Worm (Caenorhabditis elegans) whole organism, L1 larva: Measurements from ENCODE around the gene F10E9.10.

ENCODE experiments used
- C04F5.9 ChIP-seq: sonication (generic microtip); optimal IDR thresholded peaks from 2 replicates; lab custom pipeline; 2016; ENCODE audit warnings: missing genetic modification characterization, missing compliant biosample characterization
- C16A3.4 ChIP-seq: fragments of 150-350 bp; optimal IDR thresholded peaks from 2 replicates; lab custom pipeline; 2014; ENCODE audit warnings: missing biosample characterization, missing genetic modification characterization
- C34B4.2 ChIP-seq: sonication (generic microtip); optimal IDR thresholded peaks from 2 replicates; lab custom pipeline; 2017; ENCODE audit warnings: mild to moderate bottlenecking, missing genetic modification characterization, missing compliant biosample characterization
- F16B12.6 ChIP-seq: fragments of 150-350 bp; optimal IDR thresholded peaks from 2 replicates; lab custom pipeline; 2014; ENCODE audit warnings: missing biosample characterization, missing genetic modification characterization
- alr-1 ChIP-seq: fragments of 200-800 bp; sonication (Bioruptor generic); optimal IDR thresholded peaks from 2 replicates; lab custom pipeline; 2018; ENCODE audit warnings: borderline replicate concordance, mild to moderate bottlenecking, missing genetic modification characterization, missing compliant biosample characterization
- ceh-8 ChIP-seq: fragments of 200-800 bp; sonication (Bioruptor generic); optimal IDR thresholded peaks from 2 replicates; lab custom pipeline; 2018; ENCODE audit warnings: mild to moderate bottlenecking, missing genetic modification characterization, moderate library complexity, missing compliant biosample characterization
- ceh-82 ChIP-seq, 3 experiments: fragments of 150-350 bp in 1 of 3; sonication (generic microtip) in 2 of 3; optimal IDR thresholded peaks; 2 replicates each; lab custom pipeline; 2014 to 2017; ENCODE audit warnings: missing biosample characterization in 3 of 3, missing genetic modification characterization in 3 of 3
- ceh-88 ChIP-seq: fragments of 200-800 bp; sonication (Bioruptor generic); IDR thresholded peaks from 2 replicates; pipeline ENCODE4 v1.3.6; 2022; ENCODE audit warnings: missing genetic modification characterization, missing compliant biosample characterization
- ceh-90 ChIP-seq: sonication (generic microtip); optimal IDR thresholded peaks from 2 replicates; lab custom pipeline; 2016; ENCODE audit warnings: missing genetic modification characterization, missing compliant biosample characterization
- dpl-1 ChIP-seq, 3 experiments: fragments of 150-350 bp in 2 of 3; sonication (generic microtip) in 1 of 3; optimal IDR thresholded peaks; 2 replicates each; lab custom pipeline; 2014 to 2017; ENCODE audit warnings: missing biosample characterization in 3 of 3, missing genetic modification characterization in 3 of 3, missing genetic modification reagents in 3 of 3
- dsc-1 ChIP-seq: sonication (generic microtip); optimal IDR thresholded peaks from 2 replicates; lab custom pipeline; 2016; ENCODE audit warnings: mild to moderate bottlenecking, missing genetic modification characterization, missing compliant biosample characterization
- egl-13 ChIP-seq: sonication (generic microtip); optimal IDR thresholded peaks from 2 replicates; lab custom pipeline; 2016; ENCODE audit warnings: missing genotype, missing genetic modification reagents, missing genetic modification characterization, missing compliant biosample characterization
- ets-5 ChIP-seq: fragments of 200-800 bp; sonication (Bioruptor generic); IDR thresholded peaks from 2 replicates; pipeline ENCODE4 v1.3.6; 2022; ENCODE audit warnings: missing genetic modification characterization, missing compliant biosample characterization
- fkh-8 ChIP-seq: sonication (generic microtip); optimal IDR thresholded peaks from 2 replicates; lab custom pipeline; 2016; ENCODE audit warnings: mild to moderate bottlenecking, missing genetic modification characterization, missing compliant biosample characterization
- fos-1 ChIP-seq: fragments of 150-350 bp; optimal IDR thresholded peaks from 2 replicates; lab custom pipeline; 2014; ENCODE audit warnings: missing biosample characterization, missing genetic modification characterization
- irx-1 ChIP-seq: sonication (generic microtip); optimal IDR thresholded peaks from 2 replicates; lab custom pipeline; 2016; ENCODE audit warnings: missing genetic modification characterization, missing compliant biosample characterization
- isw-1 ChIP-seq: fragments of 200-800 bp; sonication (Bioruptor generic); IDR thresholded peaks from 2 replicates; pipeline ENCODE4 v1.3.6; 2022; ENCODE audit warnings: missing genetic modification characterization, missing compliant biosample characterization
- lin-13 ChIP-seq: fragments of 150-350 bp; optimal IDR thresholded peaks from 2 replicates; lab custom pipeline; 2014; ENCODE audit warnings: missing biosample characterization, missing genetic modification reagents, missing genetic modification characterization
- lin-14 ChIP-seq: fragments of 200-800 bp; sonication (Bioruptor generic); optimal IDR thresholded peaks from 2 replicates; lab custom pipeline; 2018; ENCODE audit warnings: mild to moderate bottlenecking, missing genetic modification characterization, moderate library complexity, missing compliant biosample characterization
- lin-15B ChIP-seq: fragments of 150-350 bp; sonication (generic microtip); optimal IDR thresholded peaks from 3 replicates; lab custom pipeline; 2014; ENCODE audit warnings: missing biosample characterization, missing genetic modification characterization
- lin-39 ChIP-seq: fragments of 150-350 bp; optimal IDR thresholded peaks from 2 replicates; lab custom pipeline; 2014; ENCODE audit warnings: missing biosample characterization, missing genetic modification reagents, missing genetic modification characterization
- lir-3 ChIP-seq: sonication (generic microtip); optimal IDR thresholded peaks from 2 replicates; lab custom pipeline; 2016; ENCODE audit warnings: mild to moderate bottlenecking, missing genetic modification characterization, moderate library complexity, missing compliant biosample characterization; ENCODE audit not compliant: poor library complexity
- lsy-2 ChIP-seq, 2 experiments: fragments of 150-350 bp; optimal IDR thresholded peaks; 2 replicates each; lab custom pipeline; 2014; ENCODE audit warnings: missing biosample characterization in 2 of 2, missing genetic modification characterization in 2 of 2
- mef-2 ChIP-seq: fragments of 150-350 bp; optimal IDR thresholded peaks from 2 replicates; lab custom pipeline; 2014; ENCODE audit warnings: missing biosample characterization, missing genetic modification characterization
- mep-1 ChIP-seq: fragments of 150-350 bp; optimal IDR thresholded peaks from 2 replicates; lab custom pipeline; 2014; ENCODE audit warnings: missing biosample characterization, missing genetic modification characterization
- nhr-11 ChIP-seq: fragments of 150-350 bp; optimal IDR thresholded peaks from 2 replicates; lab custom pipeline; 2014; ENCODE audit warnings: missing biosample characterization, missing genetic modification characterization
- nhr-12 ChIP-seq: sonication (generic microtip); optimal IDR thresholded peaks from 2 replicates; lab custom pipeline; 2017; ENCODE audit warnings: missing biosample characterization, missing genetic modification characterization
- nhr-19 ChIP-seq: fragments of 200-800 bp; sonication (Bioruptor generic); conservative IDR thresholded peaks from 2 replicates; pipeline ENCODE4 v1.3.6; 2022; ENCODE audit warnings: missing genetic modification characterization, missing compliant biosample characterization
- nhr-20 ChIP-seq: sonication (generic microtip); optimal IDR thresholded peaks from 2 replicates; lab custom pipeline; 2016; ENCODE audit warnings: mild to moderate bottlenecking, missing genetic modification characterization, missing compliant biosample characterization
- nhr-237 ChIP-seq: fragments of 150-350 bp; optimal IDR thresholded peaks from 2 replicates; lab custom pipeline; 2014; ENCODE audit warnings: missing biosample characterization, missing genetic modification characterization
- nhr-47 ChIP-seq: sonication (generic microtip); optimal IDR thresholded peaks from 2 replicates; lab custom pipeline; 2016; ENCODE audit warnings: mild to moderate bottlenecking, missing genetic modification characterization, moderate library complexity, missing compliant biosample characterization
- nhr-71 ChIP-seq: sonication (generic microtip); optimal IDR thresholded peaks from 2 replicates; lab custom pipeline; 2016; ENCODE audit warnings: mild to moderate bottlenecking, missing genetic modification characterization, moderate library complexity, missing compliant biosample characterization
- nhr-84 ChIP-seq: sonication (generic microtip); optimal IDR thresholded peaks from 2 replicates; lab custom pipeline; 2017; ENCODE audit warnings: missing biosample characterization, missing genetic modification characterization
- nhr-85 ChIP-seq: sonication (generic microtip); peaks from one replicate; lab custom pipeline; 2016; ENCODE audit warnings: missing genetic modification characterization, inconsistent platforms, missing compliant biosample characterization
- pax-3 ChIP-seq: fragments of 200-800 bp; sonication (Bioruptor generic); optimal IDR thresholded peaks from 2 replicates; lab custom pipeline; 2018; ENCODE audit warnings: mild to moderate bottlenecking, missing genetic modification characterization, moderate library complexity, missing compliant biosample characterization
- snu-23 ChIP-seq: sonication (generic microtip); optimal IDR thresholded peaks from 2 replicates; lab custom pipeline; 2016; ENCODE audit warnings: missing genetic modification characterization, missing compliant biosample characterization
- sup-37 ChIP-seq: fragments of 200-800 bp; sonication (Bioruptor generic); optimal IDR thresholded peaks from 2 replicates; lab custom pipeline; 2018; ENCODE audit warnings: mild to moderate bottlenecking, missing genetic modification characterization, missing compliant biosample characterization
- swsn-7 ChIP-seq: sonication (generic microtip); optimal IDR thresholded peaks from 2 replicates; lab custom pipeline; 2016; ENCODE audit warnings: missing genetic modification characterization, missing compliant biosample characterization
- unc-130 ChIP-seq: fragments of 150-350 bp; optimal IDR thresholded peaks from 2 replicates; lab custom pipeline; 2017; ENCODE audit warnings: missing biosample characterization, missing genetic modification characterization, inconsistent platforms
- unc-30 ChIP-seq: sonication (generic microtip); optimal IDR thresholded peaks from 2 replicates; lab custom pipeline; 2017; ENCODE audit warnings: missing biosample characterization, missing genetic modification characterization
- unc-98 ChIP-seq: fragments of 200-800 bp; sonication (Bioruptor generic); IDR thresholded peaks from 2 replicates; pipeline ENCODE4 v1.3.6; 2022; ENCODE audit warnings: missing genetic modification characterization, missing compliant biosample characterization
- zag-1 ChIP-seq: fragments of 150-350 bp; optimal IDR thresholded peaks from 2 replicates; lab custom pipeline; 2014; ENCODE audit warnings: missing biosample characterization, missing genetic modification characterization
- zip-4 ChIP-seq: fragments of 200-800 bp; sonication (Bioruptor generic); optimal IDR thresholded peaks from 2 replicates; lab custom pipeline; 2018; ENCODE audit warnings: mild to moderate bottlenecking, missing genetic modification characterization, moderate library complexity, missing compliant biosample characterization
- ztf-4 ChIP-seq: fragments of 150-350 bp; optimal IDR thresholded peaks from 2 replicates; lab custom pipeline; 2014; ENCODE audit warnings: missing biosample characterization, missing genetic modification characterization

The F10E9.10 gene

ce11 chrIII:8322645-8323213 lies 2.6 kb upstream of the F10E9.10 start, which contains the start of gene F10E9.1:
TSS of gene F10E9.1 (plus strand) at chrIII:8323163.
- TF ChIP-seq pax-3 (tag; lab: Kevin White, UChicago) (no peak), zip-4 (GFP tag; lab: Kevin White, UChicago) (no peak), ceh-82 (tag; optimal IDR thresholded peaks at IDR 0.05; lab: Kevin White, UChicago) (no peak), nhr-11 (tag; lab: Kevin White, UChicago) (peak; percentile 48), fos-1 (no peak), sup-37 (no peak), zag-1 (tag; lab: Kevin White, UChicago) (no peak), alr-1 (tag; lab: Kevin White, UChicago) (no peak), lin-15B (tag; lab: Kevin White, UChicago) (no peak), nhr-20 (tag; lab: Kevin White, UChicago) (peak; percentile 10), ceh-88 (GFP tag; lab: Robert Waterston, UW) (no peak), mef-2 (tag; lab: Kevin White, UChicago) (no peak), F16B12.6 (tag; lab: Kevin White, UChicago) (no peak), nhr-47 (tag; lab: Kevin White, UChicago) (peak; percentile 54), fkh-8 (tag; lab: Kevin White, UChicago) (peak; percentile 100), isw-1 (GFP tag; lab: Robert Waterston, UW) (no peak), unc-130 (no peak), lin-13 (GFP tag; lab: Kevin White, UChicago) (no peak), dsc-1 (peak; percentile 14), ztf-4 (tag; lab: Kevin White, UChicago) (no peak), egl-13 (tag; lab: Kevin White, UChicago) (no peak), C04F5.9 (tag; lab: Kevin White, UChicago) (no peak), C16A3.4 (no peak), swsn-7 (peak; percentile 17), lin-14 (peak; percentile 20), nhr-84 (tag; lab: Kevin White, UChicago) (no peak), ceh-90 (tag; lab: Kevin White, UChicago) (no peak), ceh-8 (GFP tag; lab: Kevin White, UChicago) (no peak), nhr-71 (tag; lab: Kevin White, UChicago) (peak; percentile 67), nhr-85 (tag; lab: Kevin White, UChicago) (no peak), mep-1 (tag; lab: Kevin White, UChicago) (no peak)
- TF ChIP-seq, all 84 proteins: peak for 8

ce11 chrIII:8321225-8321624 lies 1.1 kb upstream of the F10E9.10 start:
- TF ChIP-seq C34B4.2 (tag; lab: Kevin White, UChicago) (no peak), lsy-2 (tag; optimal IDR thresholded peaks at IDR 0.05; lab: Kevin White, UChicago) (peak in 1 of 2 experiments; percentile 14), nhr-19 (no peak), dpl-1 (GFP tag; optimal IDR thresholded peaks at IDR 0.05; lab: Kevin White, UChicago) (peak in 1 of 3 experiments; percentile 18), lir-3 (tag; lab: Kevin White, UChicago) (no peak), nhr-20 (tag; lab: Kevin White, UChicago) (no peak), unc-30 (no peak), lin-15B (tag; lab: Kevin White, UChicago) (no peak), dsc-1 (peak; percentile 49), unc-130 (no peak), lin-39 (tag; lab: Kevin White, UChicago) (no peak), irx-1 (no peak), ztf-4 (tag; lab: Kevin White, UChicago) (no peak), zip-4 (GFP tag; lab: Kevin White, UChicago) (no peak), snu-23 (GFP tag; lab: Kevin White, UChicago) (no peak), lin-14 (peak; percentile 57), mep-1 (tag; lab: Kevin White, UChicago) (no peak), fkh-8 (tag; lab: Kevin White, UChicago) (peak; percentile 36), nhr-12 (tag; lab: Kevin White, UChicago) (no peak), unc-98 (no peak), nhr-237 (no peak), ceh-8 (GFP tag; lab: Kevin White, UChicago) (no peak), ets-5 (GFP tag; lab: Robert Waterston, UW) (no peak)
